Worm (Caenorhabditis elegans) whole organism, L2 larva: ENCODE measurements around the gene bca-1.

ENCODE experiments used
- C34F6.9 ChIP-seq: fragments of 150-350 bp; optimal IDR thresholded peaks from 2 replicates; lab custom pipeline; 2014; ENCODE audit warnings: missing biosample characterization, missing genetic modification characterization
- Y55F3AM.14 ChIP-seq: fragments of 200-800 bp; sonication (Bioruptor generic); optimal IDR thresholded peaks from 2 replicates; lab custom pipeline; 2018; ENCODE audit warnings: mild to moderate bottlenecking, missing genetic modification characterization, missing compliant biosample characterization
- ZK546.5 ChIP-seq: sonication (generic microtip); optimal IDR thresholded peaks from 2 replicates; lab custom pipeline; 2017; ENCODE audit warnings: missing biosample characterization, missing genetic modification characterization
- alr-1 ChIP-seq: fragments of 150-350 bp; optimal IDR thresholded peaks from 2 replicates; lab custom pipeline; 2014; ENCODE audit warnings: missing biosample characterization, missing genetic modification characterization
- aly-2 ChIP-seq: fragments of 150-350 bp; optimal IDR thresholded peaks from 2 replicates; lab custom pipeline; 2014; ENCODE audit warnings: missing biosample characterization, missing genetic modification characterization
- ama-1 ChIP-seq: fragments of 150-350 bp; optimal IDR thresholded peaks from 2 replicates; lab custom pipeline; 2018; ENCODE audit warnings: inconsistent platforms
- ceh-16 ChIP-seq: fragments of 150-350 bp; optimal IDR thresholded peaks from 2 replicates; lab custom pipeline; 2014; ENCODE audit warnings: missing biosample characterization, missing genetic modification characterization
- ceh-82 ChIP-seq: fragments of 150-350 bp; optimal IDR thresholded peaks from 2 replicates; lab custom pipeline; 2014; ENCODE audit warnings: missing biosample characterization, missing genetic modification characterization
- dmd-4 ChIP-seq: sonication (generic microtip); optimal IDR thresholded peaks from 2 replicates; lab custom pipeline; 2017; ENCODE audit warnings: missing biosample characterization, missing genetic modification characterization
- elt-1 ChIP-seq: fragments of 150-350 bp; optimal IDR thresholded peaks from 2 replicates; lab custom pipeline; 2014; ENCODE audit warnings: missing biosample characterization, missing genetic modification characterization
- elt-3 ChIP-seq: sonication (generic microtip); optimal IDR thresholded peaks from 2 replicates; lab custom pipeline; 2017; ENCODE audit warnings: missing biosample characterization, missing genetic modification characterization
- fos-1 ChIP-seq: fragments of 150-350 bp; optimal IDR thresholded peaks from 2 replicates; lab custom pipeline; 2014; ENCODE audit warnings: missing biosample characterization, missing genetic modification characterization
- lin-11 ChIP-seq: fragments of 150-350 bp; sonication (generic microtip); optimal IDR thresholded peaks from 2 replicates; lab custom pipeline; 2014; ENCODE audit warnings: missing biosample characterization, missing genetic modification characterization, inconsistent platforms, mixed read lengths
- lin-39 ChIP-seq: fragments of 150-350 bp; optimal IDR thresholded peaks from 2 replicates; lab custom pipeline; 2014; ENCODE audit warnings: missing biosample characterization, missing genetic modification reagents, missing genetic modification characterization
- lsy-2 ChIP-seq, 2 experiments: fragments of 150-350 bp in 1 of 2; sonication (generic microtip) in 1 of 2; optimal IDR thresholded peaks; 2 replicates each; lab custom pipeline; 2014 to 2017; ENCODE audit warnings: missing biosample characterization in 2 of 2, missing genetic modification characterization in 2 of 2
- mbf-1 ChIP-seq: sonication (generic microtip); optimal IDR thresholded peaks from 2 replicates; lab custom pipeline; 2017; ENCODE audit warnings: missing biosample characterization, missing genetic modification characterization
- nhr-10 ChIP-seq: sonication (generic microtip); optimal IDR thresholded peaks from 2 replicates; lab custom pipeline; 2017; ENCODE audit warnings: missing biosample characterization, missing genetic modification characterization
- nhr-11 ChIP-seq: fragments of 150-350 bp; optimal IDR thresholded peaks from 2 replicates; lab custom pipeline; 2014; ENCODE audit warnings: missing biosample characterization, missing genetic modification characterization
- nhr-12 ChIP-seq: fragments of 150-350 bp; optimal IDR thresholded peaks from 2 replicates; lab custom pipeline; 2014; ENCODE audit warnings: missing biosample characterization, missing genetic modification characterization
- nhr-129 ChIP-seq: fragments of 150-350 bp; optimal IDR thresholded peaks from 2 replicates; lab custom pipeline; 2014; ENCODE audit warnings: missing biosample characterization, missing genetic modification characterization
- nhr-21 ChIP-seq: fragments of 150-350 bp; optimal IDR thresholded peaks from 2 replicates; lab custom pipeline; 2014; ENCODE audit warnings: missing biosample characterization, missing genetic modification characterization
- nhr-23 ChIP-seq: fragments of 150-350 bp; optimal IDR thresholded peaks from 2 replicates; lab custom pipeline; 2014; ENCODE audit warnings: missing biosample characterization, missing genetic modification reagents, missing genetic modification characterization
- nhr-237 ChIP-seq: fragments of 150-350 bp; optimal IDR thresholded peaks from 2 replicates; lab custom pipeline; 2014; ENCODE audit warnings: missing biosample characterization, missing genetic modification characterization
- nhr-25 ChIP-seq: fragments of 150-350 bp; sonication (generic microtip); optimal IDR thresholded peaks from 3 replicates; lab custom pipeline; 2014; ENCODE audit warnings: missing biosample characterization, missing genetic modification characterization
- nhr-6 ChIP-seq: fragments of 150-350 bp; optimal IDR thresholded peaks from 2 replicates; lab custom pipeline; 2014; ENCODE audit warnings: missing biosample characterization, missing genetic modification characterization
- nhr-77 ChIP-seq: fragments of 150-350 bp; optimal IDR thresholded peaks from 2 replicates; lab custom pipeline; 2014; ENCODE audit warnings: missing biosample characterization, missing genetic modification characterization
- sem-4 ChIP-seq: fragments of 150-350 bp; optimal IDR thresholded peaks from 2 replicates; lab custom pipeline; 2014; ENCODE audit warnings: missing biosample characterization, missing genetic modification reagents, missing genetic modification characterization
- skn-1 ChIP-seq: sonication (generic microtip); optimal IDR thresholded peaks from 2 replicates; lab custom pipeline; 2017; ENCODE audit warnings: missing biosample characterization, missing genetic modification characterization
- sma-3 ChIP-seq: sonication (generic microtip); optimal IDR thresholded peaks from 2 replicates; lab custom pipeline; 2016; ENCODE audit warnings: missing genetic modification reagents, missing genetic modification characterization, missing compliant biosample characterization
- snpc-4 ChIP-seq: fragments of 150-350 bp; optimal IDR thresholded peaks from 2 replicates; lab custom pipeline; 2014; ENCODE audit warnings: missing biosample characterization, missing genetic modification characterization
- unc-39 ChIP-seq: fragments of 150-350 bp; optimal IDR thresholded peaks from 2 replicates; lab custom pipeline; 2014; ENCODE audit warnings: missing biosample characterization, missing genetic modification characterization
- unc-55 ChIP-seq: fragments of 150-350 bp; sonication (generic microtip); optimal IDR thresholded peaks from 3 replicates; lab custom pipeline; 2014; ENCODE audit warnings: missing biosample characterization, missing genetic modification reagents, missing genetic modification characterization
- unc-62 ChIP-seq: fragments of 150-350 bp; optimal IDR thresholded peaks from 2 replicates; lab custom pipeline; 2014; ENCODE audit warnings: missing biosample characterization, missing genetic modification reagents, missing genetic modification characterization
- zag-1 ChIP-seq: fragments of 150-350 bp; optimal IDR thresholded peaks from 2 replicates; lab custom pipeline; 2014; ENCODE audit warnings: missing biosample characterization, missing genetic modification characterization
- ztf-11 ChIP-seq: sonication (generic microtip); optimal IDR thresholded peaks from 2 replicates; lab custom pipeline; 2017; ENCODE audit warnings: missing biosample characterization, missing genetic modification characterization
- ztf-4 ChIP-seq: fragments of 150-350 bp; optimal IDR thresholded peaks from 2 replicates; lab custom pipeline; 2014; ENCODE audit warnings: missing biosample characterization, missing genetic modification characterization

bca-1 gene

DNA sequence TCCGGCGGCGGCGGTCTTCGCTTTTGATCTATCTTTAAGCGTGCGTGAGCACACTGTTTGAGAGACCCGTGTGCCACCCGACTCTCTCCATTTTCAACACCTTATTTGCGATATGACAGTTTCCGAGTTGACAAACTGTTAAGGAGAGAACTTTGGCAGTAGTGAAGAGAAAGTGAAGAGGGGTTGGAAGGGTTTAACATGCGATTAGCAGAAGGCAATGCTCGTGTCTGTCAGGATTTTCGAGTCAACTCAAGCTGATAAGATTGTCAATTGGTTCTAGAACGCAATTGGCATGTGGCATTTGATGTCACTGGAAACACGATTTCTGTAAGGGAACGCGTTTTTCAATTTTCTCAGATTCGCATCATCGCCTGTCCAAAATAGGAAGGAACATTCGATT, 37.2 kb downstream of the bca-1 start:
- TF ChIP-seq ZK546.5 (tag; lab: Kevin White, UChicago) (no peak), elt-1 (tag; lab: Kevin White, UChicago) (no peak), C34F6.9 (tag; lab: Kevin White, UChicago) (no peak), sem-4 (no peak), nhr-77 (tag; lab: Kevin White, UChicago) (no peak), lin-39 (tag; lab: Kevin White, UChicago) (no peak), nhr-6 (no peak), aly-2 (tag; lab: Kevin White, UChicago) (no peak), mbf-1 (tag; lab: Kevin White, UChicago) (no peak), elt-3 (tag; lab: Kevin White, UChicago) (no peak), skn-1 (tag; lab: Kevin White, UChicago) (no peak)

DNA sequence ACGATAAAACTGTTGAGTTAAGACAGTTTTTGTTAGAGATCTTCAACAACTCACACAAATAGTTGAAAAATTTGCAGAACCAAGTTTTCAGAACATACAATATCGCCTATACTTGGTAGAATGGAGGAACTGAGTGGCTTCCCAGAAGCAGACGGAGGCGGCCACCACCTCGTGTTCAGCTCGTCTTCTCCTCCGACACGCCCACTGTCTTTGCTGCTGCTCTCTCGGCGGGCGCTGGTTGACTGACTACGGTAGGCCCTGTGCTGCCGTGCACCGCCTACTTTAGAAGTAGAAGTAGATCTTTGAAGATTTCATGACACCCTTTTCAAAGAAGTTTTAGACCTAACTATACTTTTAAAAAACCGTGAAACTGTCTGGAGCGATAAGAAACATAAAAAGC, 42.5 kb downstream of the bca-1 start:
- TF ChIP-seq ama-1 (lab: Kevin White, UChicago) (no peak), ztf-11 (tag; lab: Kevin White, UChicago) (no peak)

DNA sequence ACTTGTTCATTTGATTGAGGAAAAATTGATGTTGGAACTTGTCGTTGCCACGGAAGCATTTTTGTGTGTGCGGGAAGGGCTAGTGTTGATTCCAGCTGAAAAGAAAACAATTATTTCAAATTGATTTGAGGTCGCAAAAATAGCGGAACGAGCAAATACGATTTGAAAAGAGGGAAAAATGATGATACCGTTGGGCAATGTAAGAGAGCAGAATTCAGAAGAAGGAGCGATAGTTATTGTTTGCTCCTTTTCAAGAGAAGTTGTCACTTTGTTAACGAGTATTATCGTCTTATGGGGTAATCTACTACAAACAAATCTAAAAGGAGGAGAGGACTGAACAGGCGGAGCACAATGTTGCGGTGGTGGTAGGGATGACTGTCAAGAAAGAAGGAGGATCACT, 44.1 kb downstream of the bca-1 start, which contains the start of gene odd-2:
odd-2 (minus strand) TSS at position 101 of the 400 bp plus-strand sequence.
- TF ChIP-seq unc-55 (no peak), zag-1 (no peak), fos-1 (no peak), lsy-2 (tag; optimal IDR thresholded peaks at IDR 0.05; lab: Kevin White, UChicago) (no peak), nhr-23 (tag; lab: Kevin White, UChicago) (no peak), alr-1 (tag; lab: Kevin White, UChicago) (no peak), unc-39 (tag; lab: Kevin White, UChicago) (no peak), ceh-82 (tag; lab: Kevin White, UChicago) (no peak), nhr-21 (no peak), nhr-12 (no peak), nhr-129 (tag; lab: Kevin White, UChicago) (no peak), Y55F3AM.14 (GFP tag; lab: Kevin White, UChicago) (no peak), elt-3 (tag; lab: Kevin White, UChicago) (no peak), skn-1 (tag; lab: Kevin White, UChicago) (no peak), snpc-4 (tag; lab: Kevin White, UChicago) (no peak), ceh-16 (tag; lab: Kevin White, UChicago) (no peak)
- TF ChIP-seq, all 48 proteins: peak for 0

DNA sequence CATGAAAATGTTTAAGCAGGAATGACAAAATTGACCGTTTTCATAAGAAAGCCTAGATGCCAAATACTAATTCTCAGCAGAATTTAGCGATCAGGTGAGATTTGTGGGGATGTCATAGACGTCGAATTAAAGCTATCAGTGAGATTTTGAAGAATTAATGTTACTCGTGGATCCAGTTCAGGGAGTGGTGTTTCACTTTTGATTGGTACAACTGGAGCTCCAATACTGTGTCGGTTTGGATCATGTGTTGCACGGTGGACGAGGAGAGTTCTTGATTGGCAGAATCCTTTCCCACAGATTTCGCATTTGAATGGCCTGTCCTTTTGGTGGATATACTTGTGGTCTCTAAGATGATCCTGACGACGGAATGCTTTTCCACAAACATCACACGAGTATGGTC, 45.0 kb downstream of the bca-1 start:
- TF ChIP-seq nhr-25 (tag; lab: Kevin White, UChicago) (no peak), nhr-11 (tag; lab: Kevin White, UChicago) (no peak), alr-1 (tag; lab: Kevin White, UChicago) (no peak), elt-1 (tag; lab: Kevin White, UChicago) (no peak), nhr-237 (no peak), sem-4 (no peak), nhr-12 (no peak), lin-11 (no peak), snpc-4 (tag; lab: Kevin White, UChicago) (no peak), unc-62 (no peak)

DNA sequence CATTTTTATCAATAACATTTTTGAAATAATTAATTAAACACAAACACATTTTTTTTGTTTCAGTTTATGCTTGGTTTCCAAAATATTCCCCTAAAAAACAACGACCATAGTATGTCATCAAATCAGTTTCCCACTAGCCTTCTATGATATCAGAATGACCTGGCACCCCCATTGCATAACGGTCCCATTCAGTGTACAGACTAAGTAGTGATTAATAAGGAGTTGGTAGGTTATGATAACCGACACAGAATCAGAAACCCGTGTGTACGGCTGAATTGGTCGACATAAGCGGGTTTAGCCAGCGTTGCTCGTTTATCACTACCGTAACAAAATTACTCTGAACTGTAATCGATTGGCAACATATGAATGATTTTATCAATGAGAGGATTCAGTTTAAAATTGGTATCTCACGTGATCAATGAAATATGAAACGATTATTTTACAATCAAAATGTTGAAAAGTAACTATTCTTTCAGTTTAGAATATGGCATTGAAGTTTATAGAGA, 47.1 kb downstream of the bca-1 start:
- no peak for TF ChIP-seq sma-3 (GFP tag; lab: Kevin White, UChicago)
- TF ChIP-seq skn-1 (tag; lab: Kevin White, UChicago), result no peak

DNA sequence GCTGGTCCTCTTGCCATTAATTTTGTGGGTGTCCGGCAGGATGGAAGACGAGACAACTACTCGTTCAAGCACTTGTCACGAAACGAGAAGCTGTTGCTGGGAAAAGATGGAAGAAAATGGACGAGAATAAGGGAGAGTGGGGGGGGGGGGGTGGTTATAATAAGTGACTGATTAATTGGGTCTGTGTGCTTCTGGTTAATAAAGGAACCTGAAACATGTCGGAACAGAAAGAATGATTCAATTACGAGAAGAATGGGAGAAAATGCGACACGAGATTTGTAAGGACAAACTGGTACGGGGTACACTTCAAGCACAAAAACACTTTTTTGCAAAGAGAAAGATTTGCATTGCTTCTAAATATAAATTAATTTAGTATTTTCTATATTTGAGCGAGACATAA, 49.1 kb downstream of the bca-1 start:
- TF ChIP-seq sem-4 (no peak), unc-55 (no peak), ztf-4 (tag; lab: Kevin White, UChicago) (no peak), dmd-4 (no peak), nhr-10 (no peak), elt-3 (tag; lab: Kevin White, UChicago) (no peak)
